Fruit fly (Drosophila melanogaster) Kc167 (cell line): ENCODE data around the gene CG14868.

ENCODE experiments used
- Sin3A ChIP-seq: fragments of >200 bp; optimal IDR thresholded peaks from 2 replicates; lab custom pipeline; 2018; ENCODE audit warnings: missing external identifiers
- insv ChIP-seq: fragments of >200 bp; optimal IDR thresholded peaks from 3 replicates; lab custom pipeline; 2018; ENCODE audit warnings: missing external identifiers
- psq ChIP-seq: fragments of >200 bp; optimal IDR thresholded peaks from 2 replicates; lab custom pipeline; 2017; ENCODE audit warnings: missing external identifiers

DNA sequence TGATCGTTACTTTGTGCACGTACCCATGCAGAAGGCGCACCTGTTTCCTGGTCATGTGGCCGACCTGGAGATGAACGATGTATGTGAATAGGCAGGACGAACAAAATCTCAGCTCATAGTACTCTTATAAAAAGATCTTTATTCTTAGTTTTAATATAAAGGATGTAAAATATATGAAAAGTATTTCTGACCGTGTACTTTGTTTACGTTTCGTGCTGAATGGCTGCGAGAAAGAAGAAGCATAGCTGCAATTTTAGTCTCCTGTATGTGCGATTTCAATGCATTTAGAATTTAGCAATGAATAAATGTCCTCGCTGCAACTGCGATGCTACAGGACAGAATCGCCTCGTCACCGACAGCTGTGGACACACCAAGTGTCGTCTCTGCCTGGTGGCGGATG is 21.9 kb downstream of the CG14868 start, which contains the start of the genes CG42726 and CG42727:
- TF ChIP-seq psq (no peak), insv (no peak), Sin3A (lab: Kevin White, UChicago) (no peak)
